Worm (Caenorhabditis elegans) whole organism, early embryonic: Measurements from ENCODE around the gene srx-43.

Experiments used
- ama-1 ChIP-seq: fragments of 150-350 bp; optimal IDR thresholded peaks from 2 replicates; lab custom pipeline; 2014
- ceh-13 ChIP-seq: fragments of 200-800 bp; sonication (Bioruptor generic); optimal IDR thresholded peaks from 2 replicates; lab custom pipeline; 2018; ENCODE audit warnings: mild to moderate bottlenecking, missing genetic modification characterization, missing compliant biosample characterization
- ets-7 ChIP-seq: sonication (generic microtip); optimal IDR thresholded peaks from 2 replicates; lab custom pipeline; 2016; ENCODE audit warnings: missing genotype, missing genetic modification characterization, missing compliant biosample characterization
- flt-1 ChIP-seq: fragments of 200-800 bp; sonication (Bioruptor generic); IDR thresholded peaks from 2 replicates; pipeline ENCODE4 v1.3.6; 2022; ENCODE audit warnings: missing genetic modification characterization, missing compliant biosample characterization
- hmg-4 ChIP-seq: fragments of 200-800 bp; sonication (Bioruptor generic); optimal IDR thresholded peaks from 2 replicates; lab custom pipeline; 2018; ENCODE audit warnings: mild to moderate bottlenecking, missing genetic modification characterization, missing compliant biosample characterization
- scrt-1 ChIP-seq: fragments of 200-800 bp; sonication (Bioruptor generic); IDR thresholded peaks from 2 replicates; pipeline ENCODE4 v1.3.6; 2022; ENCODE audit warnings: missing genetic modification characterization, missing compliant biosample characterization
- tra-4 ChIP-seq: sonication (generic microtip); optimal IDR thresholded peaks from 2 replicates; lab custom pipeline; 2017; ENCODE audit warnings: missing genetic modification characterization, missing compliant biosample characterization

ce11 chrV:16007505-16007904, 10.3 kb upstream of the srx-43 start, which contains the start of gene str-231:
- no peak for TF ChIP-seq ceh-13
- no peak for TF ChIP-seq flt-1 (GFP tag; lab: Robert Waterston, UW)
- no peak for TF ChIP-seq hmg-4 (GFP tag; lab: Kevin White, UChicago)
- TF ChIP-seq ama-1 (lab: Kevin White, UChicago): no peak
- TF ChIP-seq scrt-1: no peak
- no peak for TF ChIP-seq tra-4 (tag; lab: Kevin White, UChicago)
- no peak for TF ChIP-seq ets-7
